Fruit fly (Drosophila melanogaster): ENCODE measurements around the gene Cby.

dm6 chr3R:21870158-21870971, 2.6 kb downstream of the Cby start, which contains the start of gene CG31431:
- TF ChIP-seq psq (optimal IDR thresholded peaks at IDR 0.05) (no peak), pan (optimal IDR thresholded peaks at IDR 0.05) (no peak), Dll (optimal IDR thresholded peaks at IDR 0.05) (no peak)

Data from whole organism.